Worm (Caenorhabditis elegans): Measurements from ENCODE around the gene F10C2.4.

Gene F10C2.4

DNA sequence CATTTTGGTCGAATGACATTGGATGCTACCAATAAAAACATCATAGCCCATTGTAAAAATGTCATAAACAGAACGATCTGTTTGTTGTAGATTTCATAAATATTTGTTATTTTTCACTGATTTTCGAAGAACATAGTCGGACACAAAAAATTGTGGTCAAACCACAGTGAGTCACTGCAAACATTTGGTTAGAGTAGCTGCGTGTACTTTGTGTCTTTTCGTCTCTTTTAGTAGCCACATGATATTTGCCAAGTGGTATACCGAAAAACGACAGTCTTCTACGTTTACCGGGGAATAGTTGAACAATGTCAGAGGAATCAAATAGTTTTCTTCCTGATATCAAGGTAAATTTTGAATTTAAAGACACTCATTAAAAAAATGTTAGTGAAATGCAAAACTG, 50.4 kb downstream of the F10C2.4 start, which contains the start of gene nhr-206:
Gene nhr-206 (plus strand): TSS at position 248 of the 400 bp plus-strand sequence.
- TF ChIP-seq snpc-4 (tag; optimal IDR thresholded peaks at IDR 0.05), result no peak
- TF ChIP-seq elt-3 (tag; optimal IDR thresholded peaks at IDR 0.05), result no peak
- TF ChIP-seq mls-2 (tag; optimal IDR thresholded peaks at IDR 0.05), result no peak

DNA sequence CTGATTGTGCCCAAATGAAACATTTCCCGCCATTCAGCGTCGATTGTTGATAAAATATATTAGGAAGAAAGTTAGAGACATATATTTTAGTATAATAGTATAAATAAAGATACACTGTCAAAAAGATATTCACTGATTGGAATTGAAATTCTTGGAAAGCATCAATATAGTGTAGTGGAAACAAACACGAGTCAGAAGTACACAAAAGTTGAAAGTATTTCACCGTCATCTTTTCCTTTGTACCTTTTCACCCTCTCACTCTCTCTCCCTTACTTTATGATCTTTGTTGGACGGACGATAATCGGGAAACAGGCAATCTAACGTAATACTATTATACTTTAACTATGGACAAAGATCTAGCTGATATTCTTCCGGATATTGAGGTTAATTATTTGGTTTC, 52.7 kb downstream of the F10C2.4 start, which contains the start of gene nhr-208:
Gene nhr-208 (plus strand): TSS at position 288 of the 400 bp plus-strand sequence.
- TF ChIP-seq elt-1 (tag; optimal IDR thresholded peaks at IDR 0.05; ENCODE audit: borderline replicate concordance, insufficient read depth) (peak; percentile 42), mab-5 (tag; optimal IDR thresholded peaks at IDR 0.05) (no peak)
